Fruit fly (Drosophila melanogaster): ENCODE results near the gene PIG-H.

dm6 chr3R:7994629-7995028 is 5.0 kb upstream of the PIG-H start:
- TF ChIP-seq CG4854 (GFP tag; optimal IDR thresholded peaks at IDR 0.05) (no peak), CG34422 (GFP tag; IDR thresholded peaks at IDR 0.05) (no peak), mld (GFP tag; IDR thresholded peaks at IDR 0.05; ENCODE audit: partially characterized antibody) (no peak), CG14441 (GFP tag; IDR thresholded peaks at IDR 0.05) (no peak), pb (GFP tag; optimal IDR thresholded peaks at IDR 0.05) (no peak)

Measured in whole organism, embryonic.